Fruit fly (Drosophila melanogaster): ENCODE results near the gene CG6184.

The CG6184 gene

dm6 chr3R:19632685-19633116 lies 25.0 kb downstream of the CG6184 start, which contains the start of gene CG6231 (continued):
- TF ChIP-seq tna (GFP tag; IDR thresholded peaks at IDR 0.05; ENCODE audit: partially characterized antibody), result peak; percentile 19; the same call in 1 of the 2 replicates
- peak; percentile 9 for TF ChIP-seq CG12769 (tag; optimal IDR thresholded peaks at IDR 0.05)
- peak; percentile 14 for TF ChIP-seq pnt (GFP tag; optimal IDR thresholded peaks at IDR 0.05)
- no peak for TF ChIP-seq CG31224 (GFP tag; IDR thresholded peaks at IDR 0.05)
- no peak for TF ChIP-seq Ada2b (GFP tag; IDR thresholded peaks at IDR 0.05)
- no peak for TF ChIP-seq hkb (optimal IDR thresholded peaks at IDR 0.05)
- no peak for TF ChIP-seq hkb (GFP tag; IDR thresholded peaks at IDR 0.05)
- TF ChIP-seq crp (GFP tag; optimal IDR thresholded peaks at IDR 0.05), result peak in 1 of 2 experiments; percentile 75
- no peak for TF ChIP-seq Hsf (GFP tag; optimal IDR thresholded peaks at IDR 0.05)
- no peak for TF ChIP-seq al (GFP tag; IDR thresholded peaks at IDR 0.05)
- no peak for TF ChIP-seq sd (tag; optimal IDR thresholded peaks at IDR 0.05)
- no peak for TF ChIP-seq trem (tag; optimal IDR thresholded peaks at IDR 0.05)
- no peak for TF ChIP-seq pho (GFP tag; optimal IDR thresholded peaks at IDR 0.05)
- no peak for TF ChIP-seq CG7987 (GFP tag; optimal IDR thresholded peaks at IDR 0.05)
- no peak for TF ChIP-seq CG42726 (GFP tag; IDR thresholded peaks at IDR 0.05; ENCODE audit: partially characterized antibody)
- no peak for TF ChIP-seq chif (GFP tag; optimal IDR thresholded peaks at IDR 0.05)
- TF ChIP-seq CG10267 (tag; optimal IDR thresholded peaks at IDR 0.05), result no peak
- TF ChIP-seq CG34422 (GFP tag; IDR thresholded peaks at IDR 0.05), result peak; percentile 63; the same call in 1 of the 3 replicates
- TF ChIP-seq CG2120 (GFP tag; optimal IDR thresholded peaks at IDR 0.05), result no peak
- TF ChIP-seq schlank (tag; optimal IDR thresholded peaks at IDR 0.05), result no peak
- TF ChIP-seq Fer1 (GFP tag; optimal IDR thresholded peaks at IDR 0.05), result peak; percentile 30
- no peak for TF ChIP-seq CG10959 (GFP tag; IDR thresholded peaks at IDR 0.05)
- no peak for TF ChIP-seq Ravus (GFP tag; IDR thresholded peaks at IDR 0.05)
- TF ChIP-seq CG1529 (GFP tag; optimal IDR thresholded peaks at IDR 0.05), result no peak
- no peak for TF ChIP-seq CG10979 (tag; optimal IDR thresholded peaks at IDR 0.05)
- no peak for TF ChIP-seq Sin3A (optimal IDR thresholded peaks at IDR 0.05)
- no peak for TF ChIP-seq crc (GFP tag; optimal IDR thresholded peaks at IDR 0.05)
- no peak for TF ChIP-seq CG8388 (GFP tag; optimal IDR thresholded peaks at IDR 0.05)
- no peak for TF ChIP-seq jumu (GFP tag; optimal IDR thresholded peaks at IDR 0.05)
- TF ChIP-seq chm (GFP tag; IDR thresholded peaks at IDR 0.05), result no peak
- TF ChIP-seq ATbp (GFP tag; optimal IDR thresholded peaks at IDR 0.05), result peak; percentile 30
- TF ChIP-seq Hand (GFP tag; optimal IDR thresholded peaks at IDR 0.05), result no peak
- TF ChIP-seq kah (GFP tag; optimal IDR thresholded peaks at IDR 0.05), result no peak
- TF ChIP-seq CG32532 (GFP tag; IDR thresholded peaks at IDR 0.05), result peak; percentile 27; the same call in 1 of the 2 replicates
- TF ChIP-seq CG32767 (GFP tag; IDR thresholded peaks at IDR 0.05), result peak; percentile 54; the same call in 1 of the 2 replicates
- TF ChIP-seq CG2678 (tag; optimal IDR thresholded peaks at IDR 0.05), result peak; percentile 2
- no peak for TF ChIP-seq tup (GFP tag; optimal IDR thresholded peaks at IDR 0.05)
- TF ChIP-seq CG30020 (tag; optimal IDR thresholded peaks at IDR 0.05), result no peak
- no peak for TF ChIP-seq CG17385 (GFP tag; optimal IDR thresholded peaks at IDR 0.05)
- TF ChIP-seq Nf-YA (GFP tag; IDR thresholded peaks at IDR 0.05), result no peak; the same call in 1 of the 2 replicates
- no peak; the same call in 1 of the 2 replicates for TF ChIP-seq E2f1 (GFP tag; IDR thresholded peaks at IDR 0.05)
- no peak for TF ChIP-seq CTCF (GFP tag; optimal IDR thresholded peaks at IDR 0.05)
- TF ChIP-seq Meics (GFP tag; optimal IDR thresholded peaks at IDR 0.05), result no peak
- TF ChIP-seq CG12236 (GFP tag; optimal IDR thresholded peaks at IDR 0.05), result no peak
- peak; percentile 92; the same call in 3 of the 4 replicates for TF ChIP-seq chinmo (GFP tag; IDR thresholded peaks at IDR 0.05; ENCODE audit: partially characterized antibody)
- no peak for TF ChIP-seq CG6689 (GFP tag; IDR thresholded peaks at IDR 0.05)
- TF ChIP-seq psq (GFP tag; optimal IDR thresholded peaks at IDR 0.05), result no peak
- no peak for TF ChIP-seq chn (GFP tag; optimal IDR thresholded peaks at IDR 0.05)
- TF ChIP-seq Bgb (GFP tag; IDR thresholded peaks at IDR 0.05; ENCODE audit: partially characterized antibody), result no peak
- TF ChIP-seq Hr39 (optimal IDR thresholded peaks at IDR 0.05), result no peak
- peak; percentile 26 for TF ChIP-seq pros (GFP tag; optimal IDR thresholded peaks at IDR 0.05)
- TF ChIP-seq gro (GFP tag; optimal IDR thresholded peaks at IDR 0.05), result no peak
- peak; percentile 64; the same call in 1 of the 3 replicates for TF ChIP-seq so (GFP tag; IDR thresholded peaks at IDR 0.05)
